Fruit fly (Drosophila melanogaster) whole organism, embryonic: ENCODE results near the gene CG13360.

ENCODE experiments used
- Asciz ChIP-seq: fragments of 200-800 bp; sonication (Bioruptor generic); optimal IDR thresholded peaks from 2 replicates; lab custom pipeline; 2017; ENCODE audit warnings: missing biosample characterization, mild to moderate bottlenecking, missing genetic modification characterization, missing genetic modification reagents
- Blimp-1 ChIP-seq: fragments of 200-800 bp; sonication (Bioruptor generic); optimal IDR thresholded peaks from 3 replicates; lab custom pipeline; 2018; ENCODE audit warnings: missing biosample characterization, missing genetic modification characterization, mild to moderate bottlenecking, moderate library complexity, missing genetic modification reagents
- CG10959 ChIP-seq: fragments of 200-800 bp; sonication (Bioruptor generic); IDR thresholded peaks from 2 replicates; pipeline ENCODE4 v1.3.6; 2022; ENCODE audit warnings: missing biosample characterization, missing genetic modification characterization
- CG11247 ChIP-seq: fragments of 200-800 bp; sonication (Bioruptor generic); IDR thresholded peaks from 2 replicates; pipeline ENCODE4 v1.3.6; 2022; ENCODE audit warnings: missing biosample characterization, missing genetic modification characterization
- CG11456 ChIP-seq: fragments of 200-800 bp; sonication (Bioruptor generic); IDR thresholded peaks from 3 replicates; pipeline ENCODE4 v1.3.6; 2022; ENCODE audit warnings: missing biosample characterization, missing genetic modification characterization
- CG11696 ChIP-seq: fragments of 200-800 bp; sonication (Bioruptor generic); IDR thresholded peaks from 2 replicates; pipeline ENCODE4 v1.3.6; 2022; ENCODE audit warnings: missing biosample characterization, missing genetic modification characterization
- CG12659 ChIP-seq: fragments of 200-800 bp; sonication (Bioruptor generic); optimal IDR thresholded peaks from 3 replicates; lab custom pipeline; 2017; ENCODE audit warnings: mild to moderate bottlenecking, missing biosample characterization, missing genetic modification reagents, missing genetic modification characterization
- CG12942 ChIP-seq: fragments of 200-800 bp; sonication (Bioruptor generic); optimal IDR thresholded peaks from 3 replicates; lab custom pipeline; 2016; ENCODE audit warnings: missing biosample characterization, missing genetic modification characterization
- CG15011 ChIP-seq: fragments of 200-800 bp; sonication (Bioruptor generic); optimal IDR thresholded peaks from 3 replicates; lab custom pipeline; 2018; ENCODE audit warnings: missing biosample characterization, mild to moderate bottlenecking, missing genetic modification characterization
- CG1792 ChIP-seq: fragments of 200-800 bp; sonication (Bioruptor generic); optimal IDR thresholded peaks from 2 replicates; lab custom pipeline; 2016; ENCODE audit warnings: missing biosample characterization, missing genetic modification characterization
- CG2116 ChIP-seq: fragments of 200-800 bp; sonication (Bioruptor generic); optimal IDR thresholded peaks from 3 replicates; lab custom pipeline; 2018; ENCODE audit warnings: missing biosample characterization, mild to moderate bottlenecking, missing genetic modification characterization
- CG31388 ChIP-seq: fragments of 200-800 bp; sonication (Bioruptor generic); optimal IDR thresholded peaks from 2 replicates; lab custom pipeline; 2016; ENCODE audit warnings: missing biosample characterization, missing genetic modification characterization
- CG32772 ChIP-seq: fragments of 200-800 bp; sonication (Bioruptor generic); IDR thresholded peaks from 2 replicates; pipeline ENCODE4 v1.3.6; 2022; ENCODE audit warnings: missing biosample characterization, missing genetic modification characterization
- CG34422 ChIP-seq: fragments of 200-800 bp; sonication (Bioruptor generic); IDR thresholded peaks from 3 replicates; pipeline ENCODE4 v1.3.6; 2022; ENCODE audit warnings: missing biosample characterization, missing genetic modification characterization
- CG4404 ChIP-seq: fragments of 200-800 bp; sonication (Bioruptor generic); IDR thresholded peaks from 2 replicates; pipeline ENCODE4 v1.3.6; 2022; ENCODE audit warnings: missing biosample characterization, missing genetic modification characterization
- CG6813 ChIP-seq: fragments of 200-800 bp; sonication (Bioruptor generic); optimal IDR thresholded peaks from 2 replicates; lab custom pipeline; 2017; ENCODE audit warnings: missing biosample characterization, missing genetic modification characterization, mild to moderate bottlenecking, moderate library complexity, missing genetic modification reagents
- CG8089 ChIP-seq: fragments of 200-800 bp; sonication (Bioruptor generic); optimal IDR thresholded peaks from 3 replicates; lab custom pipeline; 2016; ENCODE audit warnings: missing biosample characterization, missing genetic modification characterization
- CG9609 ChIP-seq: fragments of 200-800 bp; sonication (Bioruptor generic); optimal IDR thresholded peaks from 3 replicates; lab custom pipeline; 2016; ENCODE audit warnings: missing biosample characterization, missing genetic modification characterization
- CoRest ChIP-seq: fragments of 200-800 bp; sonication (Bioruptor generic); optimal IDR thresholded peaks from 3 replicates; lab custom pipeline; 2018; ENCODE audit warnings: missing biosample characterization, mild to moderate bottlenecking, missing genetic modification characterization, moderate library complexity
- Dip2 ChIP-seq: fragments of 200-800 bp; sonication (Bioruptor generic); IDR thresholded peaks from 2 replicates; pipeline ENCODE4 v1.3.6; 2022; ENCODE audit warnings: missing biosample characterization, missing genetic modification characterization
- Drgx ChIP-seq: fragments of 200-800 bp; sonication (Bioruptor generic); IDR thresholded peaks from 2 replicates; pipeline ENCODE4 v1.3.6; 2022; ENCODE audit warnings: missing biosample characterization, missing genetic modification characterization
- Hand ChIP-seq: fragments of 200-800 bp; sonication (Bioruptor generic); optimal IDR thresholded peaks from 2 replicates; lab custom pipeline; 2017; ENCODE audit warnings: mild to moderate bottlenecking, missing biosample characterization, missing genetic modification reagents, missing genetic modification characterization
- HmgZ ChIP-seq: fragments of 200-800 bp; sonication (Bioruptor generic); optimal IDR thresholded peaks from 2 replicates; lab custom pipeline; 2018; ENCODE audit warnings: missing biosample characterization, mild to moderate bottlenecking, missing genetic modification characterization
- Max ChIP-seq: fragments of 200-800 bp; sonication (Bioruptor generic); optimal IDR thresholded peaks from 2 replicates; lab custom pipeline; 2016; ENCODE audit warnings: missing biosample characterization, mild to moderate bottlenecking, missing genetic modification characterization
- Ravus ChIP-seq: fragments of 200-800 bp; sonication (Bioruptor generic); IDR thresholded peaks from 2 replicates; pipeline ENCODE4 v1.3.6; 2022; ENCODE audit warnings: missing biosample characterization, missing genetic modification characterization
- Tbp ChIP-seq: fragments of >200 bp; optimal IDR thresholded peaks from 2 replicates; lab custom pipeline; 2018; ENCODE audit warnings: missing biosample characterization, missing genetic modification characterization
- Xrp1 ChIP-seq: fragments of 200-800 bp; sonication (Bioruptor generic); IDR thresholded peaks from 2 replicates; pipeline ENCODE4 v1.3.6; 2022; ENCODE audit warnings: missing biosample characterization, missing genetic modification characterization
- ara ChIP-seq: fragments of 200-800 bp; sonication (Bioruptor generic); IDR thresholded peaks from 2 replicates; pipeline ENCODE4 v1.3.6; 2022; ENCODE audit warnings: missing biosample characterization, missing genetic modification characterization
- bcd ChIP-seq: fragments of 200-800 bp; sonication (Bioruptor generic); optimal IDR thresholded peaks from 2 replicates; lab custom pipeline; 2017; ENCODE audit warnings: missing biosample characterization, mild to moderate bottlenecking, missing genetic modification characterization
- bowl ChIP-seq: fragments of 200-800 bp; sonication (Bioruptor generic); IDR thresholded peaks from 2 replicates; pipeline ENCODE4 v1.3.6; 2022; ENCODE audit warnings: missing biosample characterization, missing genetic modification characterization
- cato ChIP-seq: fragments of 200-800 bp; sonication (Bioruptor generic); optimal IDR thresholded peaks from 2 replicates; lab custom pipeline; 2016; ENCODE audit warnings: missing biosample characterization, missing genetic modification characterization, borderline replicate concordance
- cg ChIP-seq: fragments of 200-800 bp; sonication (Bioruptor generic); optimal IDR thresholded peaks from 3 replicates; lab custom pipeline; 2019; ENCODE audit warnings: missing biosample characterization, mild to moderate bottlenecking, missing genetic modification characterization, moderate library complexity
- chif ChIP-seq, 2 experiments: fragments of 200-800 bp; sonication (Bioruptor generic); optimal IDR thresholded peaks; 3 replicates each; lab custom pipeline; 2016; ENCODE audit warnings: missing biosample characterization in 2 of 2, missing genetic modification characterization in 2 of 2
- chinmo ChIP-seq: fragments of 200-800 bp; sonication (Bioruptor generic); IDR thresholded peaks from 4 replicates; pipeline ENCODE4 v1.3.6; 2022; ENCODE audit warnings: missing biosample characterization, missing genetic modification characterization; ENCODE audit not compliant: partially characterized antibody
- ci ChIP-seq: fragments of 200-800 bp; sonication (Bioruptor generic); IDR thresholded peaks from 3 replicates; pipeline ENCODE4 v1.3.6; 2022; ENCODE audit warnings: missing biosample characterization, missing genetic modification characterization
- crp ChIP-seq, 2 experiments: fragments of 200-800 bp; sonication (Bioruptor generic); optimal IDR thresholded peaks; 2 replicates in 1 of 2; 3 replicates in 1 of 2; lab custom pipeline; 2017; ENCODE audit warnings: missing biosample characterization in 2 of 2, missing genetic modification characterization in 2 of 2, mild to moderate bottlenecking in 1 of 2, moderate library complexity in 1 of 2
- disco-r ChIP-seq: fragments of 200-800 bp; sonication (Bioruptor generic); optimal IDR thresholded peaks from 2 replicates; lab custom pipeline; 2016; ENCODE audit warnings: missing biosample characterization, missing genetic modification characterization
- dmrt11E ChIP-seq: fragments of 200-800 bp; sonication (Bioruptor generic); optimal IDR thresholded peaks from 3 replicates; lab custom pipeline; 2018; ENCODE audit warnings: missing biosample characterization, mild to moderate bottlenecking, missing genetic modification characterization, moderate library complexity
- fd102C ChIP-seq: fragments of 200-800 bp; sonication (Bioruptor generic); optimal IDR thresholded peaks from 2 replicates; lab custom pipeline; 2018; ENCODE audit warnings: missing biosample characterization, mild to moderate bottlenecking, missing genetic modification characterization, moderate library complexity
- fru ChIP-seq: fragments of >200 bp; optimal IDR thresholded peaks from 2 replicates; lab custom pipeline; 2017
- gcm2 ChIP-seq: fragments of 200-800 bp; sonication (Bioruptor generic); optimal IDR thresholded peaks from 2 replicates; lab custom pipeline; 2016; ENCODE audit warnings: missing biosample characterization, missing genetic modification characterization
- gsb-n ChIP-seq: fragments of 200-800 bp; sonication (Bioruptor generic); optimal IDR thresholded peaks from 3 replicates; lab custom pipeline; 2018; ENCODE audit warnings: missing biosample characterization, mild to moderate bottlenecking, missing genetic modification characterization
- gt ChIP-seq: fragments of 200-800 bp; sonication (Bioruptor generic); IDR thresholded peaks from 2 replicates; pipeline ENCODE4 v1.3.6; 2022; ENCODE audit warnings: missing biosample characterization, missing genetic modification characterization
- insv ChIP-seq, 2 experiments: fragments of 200-800 bp; sonication (Bioruptor generic); optimal IDR thresholded peaks; 3 replicates each; lab custom pipeline; 2016 to 2018; ENCODE audit warnings: missing biosample characterization in 2 of 2, missing genetic modification characterization in 2 of 2
- lab ChIP-seq: fragments of 200-800 bp; sonication (Bioruptor generic); optimal IDR thresholded peaks from 3 replicates; lab custom pipeline; 2017; ENCODE audit warnings: missing biosample characterization, missing genetic modification characterization, mild to moderate bottlenecking, moderate library complexity, missing genetic modification reagents
- luna ChIP-seq: fragments of 200-800 bp; sonication (Bioruptor generic); optimal IDR thresholded peaks from 2 replicates; lab custom pipeline; 2016; ENCODE audit warnings: missing biosample characterization, missing genetic modification characterization
- mirr ChIP-seq: fragments of 200-800 bp; sonication (Bioruptor generic); optimal IDR thresholded peaks from 3 replicates; lab custom pipeline; 2018; ENCODE audit warnings: missing biosample characterization, mild to moderate bottlenecking, missing genetic modification characterization
- nerfin-2 ChIP-seq: fragments of 200-800 bp; sonication (Bioruptor generic); IDR thresholded peaks from 2 replicates; pipeline ENCODE4 v1.3.6; 2022; ENCODE audit warnings: missing biosample characterization, missing genetic modification characterization; ENCODE audit not compliant: partially characterized antibody
- peb ChIP-seq: fragments of 200-800 bp; sonication (Bioruptor generic); IDR thresholded peaks from 2 replicates; pipeline ENCODE4 v1.3.6; 2022; ENCODE audit warnings: missing biosample characterization, missing genetic modification characterization
- repo ChIP-seq: fragments of 200-800 bp; sonication (Bioruptor generic); optimal IDR thresholded peaks from 2 replicates; lab custom pipeline; 2016; ENCODE audit warnings: missing biosample characterization, missing genetic modification characterization
- sug ChIP-seq: fragments of 200-800 bp; optimal IDR thresholded peaks from 2 replicates; lab custom pipeline; 2019; ENCODE audit warnings: missing biosample characterization, mild to moderate bottlenecking, missing genetic modification characterization, moderate library complexity

Gene CG13360

DNA sequence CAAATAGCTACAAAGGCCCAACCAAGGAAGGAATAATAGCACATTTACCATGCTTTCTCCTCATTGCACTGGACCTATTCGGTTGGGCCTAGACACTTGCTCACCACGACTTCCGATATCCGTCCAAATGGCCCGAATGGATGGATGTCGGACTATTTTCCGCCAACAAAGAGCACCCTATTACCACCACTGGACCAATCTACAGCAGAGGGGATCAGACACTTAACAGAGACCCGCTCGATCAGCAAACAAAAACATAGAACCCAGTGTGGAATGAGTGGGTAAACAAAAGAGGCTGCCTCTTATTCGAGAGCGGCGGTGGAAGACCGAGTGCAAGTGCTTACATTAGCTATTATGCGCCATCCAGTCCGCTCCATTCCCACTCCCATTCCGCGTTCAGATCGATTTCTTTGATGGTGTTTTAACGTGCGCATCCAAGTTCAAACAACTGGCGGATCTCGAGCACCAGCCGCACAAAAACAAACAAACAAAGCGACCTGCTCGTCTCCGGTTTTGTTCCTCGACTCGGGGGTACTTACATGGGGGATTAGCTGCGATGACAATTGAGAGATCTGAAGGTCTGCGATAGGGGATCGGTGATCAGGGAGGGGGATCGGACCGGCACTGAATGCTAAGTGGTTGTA is 21.3 kb downstream of the CG13360 start (continued):
- TF ChIP-seq Dip2 (no peak), peb (GFP tag; lab: Robert Waterston, UW) (no peak), repo (GFP tag; lab: Kevin White, UChicago) (no peak), CG11456 (GFP tag; lab: Robert Waterston, UW) (no peak), Asciz (no peak), CG12659 (GFP tag; lab: Kevin White, UChicago) (no peak), nerfin-2 (no peak), Max (GFP tag; lab: Kevin White, UChicago) (no peak), Tbp (GFP tag; lab: Kevin White, UChicago) (no peak), lab (GFP tag; lab: Kevin White, UChicago) (no peak), luna (no peak), CG9609 (GFP tag; lab: Kevin White, UChicago) (no peak), sug (tag; lab: Kevin White, UChicago) (peak; percentile 35), CG11696 (GFP tag; lab: Robert Waterston, UW) (no peak), CG12942 (GFP tag; lab: Kevin White, UChicago) (no peak), Blimp-1 (GFP tag; lab: Kevin White, UChicago) (peak; percentile 23), Xrp1 (GFP tag; lab: Robert Waterston, UW) (peak; percentile 38; the same call in 1 of the 2 replicates), bcd (GFP tag; lab: Kevin White, UChicago) (no peak), ci (GFP tag; lab: Robert Waterston, UW) (0 out of 3 replicates have a peak, but pooled peaks have one; percentile 30), gt (GFP tag; lab: Robert Waterston, UW) (no peak), Ravus (GFP tag; lab: Robert Waterston, UW) (no peak), CG34422 (no peak), chinmo (GFP tag; lab: Robert Waterston, UW) (0 out of 4 replicates have a peak, but pooled peaks have one; percentile 20), CG32772 (no peak), crp (GFP tag; optimal IDR thresholded peaks at IDR 0.05; lab: Kevin White, UChicago) (no peak), HmgZ (tag; lab: Kevin White, UChicago) (no peak), CG2116 (GFP tag; lab: Kevin White, UChicago) (no peak), CG11247 (GFP tag; lab: Robert Waterston, UW) (no peak), CG15011 (no peak), ara (no peak), CG8089 (no peak), mirr (peak; percentile 14), Drgx (no peak), CG6813 (peak; percentile 44), disco-r (GFP tag; lab: Kevin White, UChicago) (no peak), CG4404 (GFP tag; lab: Robert Waterston, UW) (no peak), chif (GFP tag; optimal IDR thresholded peaks at IDR 0.05; lab: Kevin White, UChicago) (no peak), insv (GFP tag; optimal IDR thresholded peaks at IDR 0.05; lab: Kevin White, UChicago) (no peak), gsb-n (peak; percentile 48), cato (GFP tag; lab: Kevin White, UChicago) (no peak), fru (no peak), bowl (no peak), cg (GFP tag; lab: Kevin White, UChicago) (no peak), fd102C (GFP tag; lab: Kevin White, UChicago) (no peak), CG1792 (GFP tag; lab: Kevin White, UChicago) (no peak), CoRest (no peak), CG31388 (GFP tag; lab: Kevin White, UChicago) (no peak), Hand (GFP tag; lab: Kevin White, UChicago) (no peak), CG10959 (GFP tag; lab: Robert Waterston, UW) (no peak), dmrt11E (tag; lab: Kevin White, UChicago) (peak; percentile 1), gcm2 (no peak)
